Fruit fly (Drosophila melanogaster): ENCODE data around the gene CG9154.

Gene CG9154

DNA sequence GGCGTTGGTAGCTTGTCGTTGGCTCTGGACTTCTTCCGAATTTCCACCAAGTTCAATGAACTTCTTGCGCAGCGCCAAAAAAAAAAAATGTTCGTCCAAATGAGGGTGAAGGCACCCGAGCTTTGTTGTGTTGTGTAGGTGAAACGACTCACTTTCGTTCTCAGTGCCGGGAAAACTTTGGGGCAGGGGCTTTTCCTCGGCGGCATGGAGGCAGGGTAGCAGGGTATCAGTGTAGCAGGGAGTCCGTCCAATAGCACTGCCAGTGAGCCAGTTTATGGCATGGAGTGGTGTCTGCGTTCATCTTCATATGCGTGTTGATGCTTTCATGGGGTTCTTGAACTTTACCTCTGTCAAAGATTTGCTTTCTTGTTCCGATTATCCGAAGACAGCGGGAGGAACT lies 3.8 kb upstream of the CG9154 start (continued):
- TF ChIP-seq fd102C (GFP tag; optimal IDR thresholded peaks at IDR 0.05) (no peak), z (GFP tag; IDR thresholded peaks at IDR 0.05) (peak; percentile 79), dysf (GFP tag; IDR thresholded peaks at IDR 0.05) (no peak), ci (GFP tag; IDR thresholded peaks at IDR 0.05) (peak; percentile 68), Med (GFP tag) (peak; percentile 60), Opbp (GFP tag; IDR thresholded peaks at IDR 0.05; ENCODE audit: partially characterized antibody) (no peak), CG10209 (GFP tag; optimal IDR thresholded peaks at IDR 0.05) (no peak), HLH54F (GFP tag; optimal IDR thresholded peaks at IDR 0.05) (no peak), klu (GFP tag; IDR thresholded peaks at IDR 0.05) (no peak), wor (GFP tag; IDR thresholded peaks at IDR 0.05) (no peak), CG33557 (GFP tag; optimal IDR thresholded peaks at IDR 0.05) (no peak), lov (optimal IDR thresholded peaks at IDR 0.05) (no peak), lov (GFP tag; IDR thresholded peaks at IDR 0.05) (no peak), Stat92E (GFP tag; optimal IDR thresholded peaks at IDR 0.05) (no peak), E2f2 (GFP tag; IDR thresholded peaks at IDR 0.05) (no peak), CG8089 (GFP tag; optimal IDR thresholded peaks at IDR 0.05) (no peak), Oli (tag; optimal IDR thresholded peaks at IDR 0.05) (no peak), sr (GFP tag; IDR thresholded peaks at IDR 0.05) (no peak), CG14710 (tag; optimal IDR thresholded peaks at IDR 0.05) (no peak), CG18011 (GFP tag; optimal IDR thresholded peaks at IDR 0.05) (no peak), CG16813 (GFP tag; IDR thresholded peaks at IDR 0.05; ENCODE audit: partially characterized antibody) (no peak), fd96Cb (tag; optimal IDR thresholded peaks at IDR 0.05) (no peak), CG18599 (GFP tag; optimal IDR thresholded peaks at IDR 0.05) (no peak), B-H2 (GFP tag; optimal IDR thresholded peaks at IDR 0.05) (no peak), E2f1 (GFP tag; IDR thresholded peaks at IDR 0.05) (no peak), CG1024 (GFP tag; IDR thresholded peaks at IDR 0.05) (no peak), chn (GFP tag; optimal IDR thresholded peaks at IDR 0.05) (no peak), CG10274 (GFP tag; optimal IDR thresholded peaks at IDR 0.05) (peak; percentile 34), CG11504 (tag; optimal IDR thresholded peaks at IDR 0.05) (no peak), CG10565 (GFP tag; optimal IDR thresholded peaks at IDR 0.05) (no peak), Dp (GFP tag; optimal IDR thresholded peaks at IDR 0.05) (no peak), CkIIα-i1 (GFP tag; IDR thresholded peaks at IDR 0.05) (no peak), CG8765 (GFP tag; IDR thresholded peaks at IDR 0.05) (no peak), ara (GFP tag; IDR thresholded peaks at IDR 0.05) (no peak), Abd-B (GFP tag; optimal IDR thresholded peaks at IDR 0.05) (no peak), CG17359 (tag; optimal IDR thresholded peaks at IDR 0.05) (no peak), shn (GFP tag; optimal IDR thresholded peaks at IDR 0.05) (no peak), CG31224 (GFP tag; IDR thresholded peaks at IDR 0.05) (no peak), bsh (GFP tag; optimal IDR thresholded peaks at IDR 0.05) (no peak), gsb (GFP tag; IDR thresholded peaks at IDR 0.05) (no peak), CG10654 (GFP tag; optimal IDR thresholded peaks at IDR 0.05) (no peak), pzg (GFP tag; optimal IDR thresholded peaks at IDR 0.05) (no peak), CG32772 (GFP tag; IDR thresholded peaks at IDR 0.05) (peak; percentile 46; the same call in 1 of the 2 replicates), Gsc (GFP tag; IDR thresholded peaks at IDR 0.05) (no peak), CG7963 (GFP tag; IDR thresholded peaks at IDR 0.05; ENCODE audit: partially characterized antibody) (no peak), caup (GFP tag; optimal IDR thresholded peaks at IDR 0.05; ENCODE audit: severe bottlenecking) (no peak), CG11695 (GFP tag; IDR thresholded peaks at IDR 0.05) (no peak)
